Fruit fly (Drosophila melanogaster): ENCODE data around the gene CG11899.
A peak's percentile ranks its signal among the peaks of the same experiment; 100 is the strongest.

Gene CG11899

DNA sequence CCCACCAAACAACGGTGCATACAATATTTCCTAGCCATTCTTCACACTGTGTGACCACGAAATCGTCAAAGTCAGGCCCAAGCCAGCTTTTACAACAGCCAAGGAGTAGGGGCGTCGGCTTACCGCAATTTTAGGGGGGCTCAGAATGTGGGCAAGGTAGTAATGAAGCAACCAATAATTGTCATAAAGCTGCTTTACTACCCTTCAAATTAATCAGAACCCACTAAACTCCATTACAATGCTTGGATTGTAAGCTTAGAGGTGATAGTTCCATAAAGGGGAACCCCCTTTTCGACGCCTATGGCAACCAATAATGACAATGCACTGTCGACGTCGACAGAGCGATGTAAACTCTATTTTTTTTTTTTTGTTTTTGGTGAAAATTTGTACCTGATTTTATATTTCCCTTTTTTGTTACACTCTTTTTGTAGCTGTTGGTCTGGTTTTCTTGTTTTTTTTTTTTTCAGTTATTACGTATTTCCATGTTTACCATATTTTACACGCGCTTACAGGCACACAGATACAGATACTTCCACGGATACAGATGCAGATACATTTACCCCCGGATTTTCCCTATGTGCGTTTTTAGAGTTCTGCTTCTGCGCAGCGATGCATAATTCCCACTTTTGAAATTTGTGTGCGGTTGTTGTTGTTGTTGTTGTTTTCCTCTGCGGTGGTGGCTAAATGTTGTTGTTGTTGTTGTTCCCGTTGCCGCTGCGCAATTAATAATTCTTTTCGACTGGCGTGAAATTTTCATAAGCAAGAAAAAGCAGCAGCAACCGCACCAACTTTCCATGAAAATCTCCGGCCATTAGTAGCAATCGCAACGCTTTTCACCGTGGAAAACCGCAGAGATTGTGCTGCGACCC, 4.6 kb downstream of the CG11899 start:
- TF ChIP-seq noc (tag; optimal IDR thresholded peaks at IDR 0.05), result no peak

- no peak for TF ChIP-seq noc (tag; optimal IDR thresholded peaks at IDR 0.05)
Observed at dm6 chr3R:29206198-29207011, 6.2 kb downstream of the CG11899 start.

DNA sequence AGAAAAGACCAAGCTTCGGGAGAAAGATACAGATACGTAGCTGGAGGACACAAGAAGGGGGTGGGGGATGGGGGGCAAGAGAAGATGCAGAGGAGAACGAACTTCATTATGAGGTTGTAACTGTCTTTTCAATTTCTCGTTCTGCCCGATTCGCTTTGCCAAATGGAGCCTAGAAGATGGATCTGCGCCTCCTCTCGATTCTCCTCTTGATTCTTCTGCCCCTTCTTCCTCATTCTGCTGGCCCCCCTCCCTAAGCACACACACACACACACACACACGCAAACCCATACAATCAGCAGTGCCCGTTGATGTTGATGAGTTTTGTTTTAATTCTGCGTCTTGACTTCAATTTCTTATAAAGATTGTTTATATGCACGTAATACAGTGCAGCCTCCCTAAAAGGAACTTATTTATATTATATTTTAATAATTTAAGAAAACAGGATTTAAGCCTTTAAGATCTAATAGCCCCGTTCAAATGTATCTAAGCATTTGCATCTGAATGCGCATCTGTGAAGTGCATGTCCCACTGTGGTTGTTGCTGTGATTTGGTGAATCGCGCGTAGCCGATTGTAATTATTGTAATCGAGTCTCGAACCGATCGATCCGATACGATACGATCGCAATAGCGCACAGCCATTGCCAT, 6.9 kb downstream of the CG11899 start:
- TF ChIP-seq noc (tag; optimal IDR thresholded peaks at IDR 0.05), result peak; percentile 46

DNA sequence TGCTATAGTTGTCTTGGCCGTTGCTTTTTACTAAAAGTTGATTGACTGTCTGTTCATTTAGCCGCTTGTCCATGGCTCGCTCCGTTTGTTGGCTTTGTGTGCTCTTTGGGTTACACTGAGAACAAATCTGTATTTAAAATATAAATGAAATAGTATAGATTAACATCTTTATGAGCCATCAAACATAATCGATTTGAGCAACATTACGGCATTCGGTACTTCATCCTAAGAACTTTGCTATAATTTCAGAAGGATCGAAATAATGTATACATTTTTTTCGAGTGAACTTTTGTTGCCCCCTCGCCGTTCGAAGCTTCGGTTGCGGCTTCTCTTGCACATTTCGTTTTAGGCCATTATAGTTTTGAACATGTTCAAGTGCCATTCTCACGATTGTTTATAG, 7.7 kb downstream of the CG11899 start:
- TF ChIP-seq noc (tag; optimal IDR thresholded peaks at IDR 0.05), result peak; percentile 32

dm6 chr3R:29210091-29210490, 9.8 kb downstream of the CG11899 start:
- TF ChIP-seq noc (tag; optimal IDR thresholded peaks at IDR 0.05), result no peak

dm6 chr3R:29210542-29211393, 10.5 kb downstream of the CG11899 start:
- TF ChIP-seq noc (tag; optimal IDR thresholded peaks at IDR 0.05), result no peak

DNA sequence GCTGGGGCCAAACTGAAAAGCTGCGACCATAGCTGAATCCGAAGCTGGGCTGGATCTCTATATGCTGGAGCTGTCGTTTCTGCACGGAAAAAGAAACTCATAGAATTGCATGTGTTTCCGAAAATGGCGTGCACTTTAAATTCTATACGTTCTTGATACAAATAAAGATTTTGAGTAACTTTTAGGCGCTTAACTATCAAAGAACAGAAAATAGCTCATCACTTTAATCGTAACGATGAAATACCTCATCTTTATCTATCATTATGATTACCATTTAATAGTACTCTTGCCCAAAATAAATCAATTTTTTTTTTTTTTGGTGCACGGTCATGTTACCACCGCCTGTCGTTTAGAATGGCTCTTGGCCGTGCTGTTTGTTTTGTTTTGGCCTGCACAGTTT, 11.4 kb downstream of the CG11899 start:
- TF ChIP-seq noc (tag; optimal IDR thresholded peaks at IDR 0.05), result no peak

dm6 chr3R:29212534-29212933, 12.3 kb downstream of the CG11899 start:
- no peak for TF ChIP-seq noc (tag; optimal IDR thresholded peaks at IDR 0.05)

DNA sequence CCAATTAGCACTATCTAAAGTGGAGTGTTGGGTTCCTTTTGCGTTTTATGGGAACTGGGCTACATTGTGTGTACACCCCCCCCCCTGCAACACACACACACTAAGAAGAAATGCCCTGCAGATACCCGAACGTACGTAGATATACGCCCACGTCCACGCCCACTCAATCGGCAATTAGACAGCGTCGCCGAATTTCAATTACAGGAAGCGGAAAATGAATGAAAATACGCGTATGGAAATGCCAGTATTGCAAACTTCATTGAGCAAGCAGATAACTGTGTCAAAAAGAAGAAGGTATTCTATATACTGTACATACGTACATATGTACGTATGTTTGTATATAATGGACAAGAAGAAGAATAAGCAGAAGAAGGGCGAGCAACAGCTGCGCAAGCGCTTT, 13.2 kb downstream of the CG11899 start:
- no peak for TF ChIP-seq noc (tag; optimal IDR thresholded peaks at IDR 0.05)

DNA sequence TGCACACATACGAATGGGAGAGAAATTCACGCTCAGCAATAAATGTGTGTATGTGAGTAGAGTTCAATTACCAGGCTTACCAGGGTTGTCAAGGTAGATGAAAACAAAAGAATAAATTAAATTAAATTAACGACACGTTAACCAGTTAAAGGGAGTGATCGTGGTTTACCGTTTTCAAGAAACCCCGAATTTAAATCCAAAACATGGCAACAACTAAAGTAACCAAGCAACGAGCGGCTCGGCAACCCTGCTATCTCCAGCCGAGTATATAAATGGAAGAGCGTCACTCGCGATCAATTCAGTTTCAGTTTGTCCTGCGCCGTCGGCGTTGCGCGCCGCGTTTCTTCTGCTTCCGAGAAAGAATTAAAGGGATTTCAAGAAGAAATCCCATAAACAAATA, 14.0 kb downstream of the CG11899 start:
- peak; percentile 99 for TF ChIP-seq noc (tag; optimal IDR thresholded peaks at IDR 0.05)

dm6 chr3R:29214982-29215533, 14.8 kb downstream of the CG11899 start:
- TF ChIP-seq noc (tag; optimal IDR thresholded peaks at IDR 0.05), result peak; percentile 19

DNA sequence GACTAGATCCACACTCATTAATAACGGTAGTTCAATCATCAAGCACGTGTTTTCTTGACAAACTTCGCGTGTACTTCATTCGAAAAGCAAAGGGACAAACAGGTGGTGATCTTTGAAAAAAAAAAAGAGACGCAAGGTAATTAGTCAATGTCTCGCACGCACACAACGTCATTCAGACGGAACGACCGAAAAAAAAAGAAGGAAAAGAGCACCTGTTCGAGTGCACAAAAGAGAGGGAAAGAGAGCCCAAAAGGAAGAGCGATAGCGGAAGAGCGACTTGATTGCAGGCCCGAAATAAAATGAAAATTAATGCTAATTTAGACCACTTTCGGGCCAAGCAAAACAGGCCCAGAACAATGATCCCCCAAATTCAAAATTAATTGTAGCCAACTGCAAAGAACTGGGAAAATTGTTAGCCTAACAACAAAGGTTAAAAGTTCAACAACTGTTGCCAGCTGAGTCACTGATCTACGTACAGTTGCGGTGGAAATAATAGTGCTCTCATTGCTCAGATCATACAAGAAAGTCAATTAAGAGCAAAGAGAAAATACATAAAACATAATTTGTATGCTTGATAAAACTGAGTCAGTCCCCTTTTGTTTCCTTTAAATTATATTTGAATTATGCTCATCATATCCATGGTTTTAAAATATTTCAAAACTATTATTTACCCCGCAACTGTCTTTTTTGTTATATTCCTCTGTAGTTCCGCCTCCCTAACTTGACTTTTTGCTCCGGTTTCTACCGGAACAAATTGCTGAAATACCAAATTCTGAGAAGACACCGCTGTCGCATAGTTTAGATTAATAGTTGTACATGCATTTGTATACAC, 15.6 kb downstream of the CG11899 start:
- no peak for TF ChIP-seq noc (tag; optimal IDR thresholded peaks at IDR 0.05)

DNA sequence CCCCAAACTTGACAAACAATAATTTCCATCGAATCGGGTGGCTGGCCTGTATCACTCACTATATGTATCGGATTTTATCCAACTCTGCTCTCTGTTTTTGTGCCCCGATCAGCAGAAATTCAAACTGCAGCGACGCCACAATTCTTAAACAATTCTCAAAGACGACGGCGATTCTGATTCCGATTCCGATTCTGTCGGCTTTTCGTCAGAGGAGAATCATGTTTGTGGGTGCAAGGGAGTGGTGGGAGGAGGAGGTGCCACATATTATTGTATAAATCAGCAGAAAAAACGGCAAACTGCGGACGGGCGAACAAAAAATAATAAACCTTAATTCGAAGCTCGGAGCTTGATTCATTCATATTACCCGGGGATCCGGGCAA, 16.2 kb downstream of the CG11899 start:
- no peak for TF ChIP-seq noc (tag; optimal IDR thresholded peaks at IDR 0.05)

DNA sequence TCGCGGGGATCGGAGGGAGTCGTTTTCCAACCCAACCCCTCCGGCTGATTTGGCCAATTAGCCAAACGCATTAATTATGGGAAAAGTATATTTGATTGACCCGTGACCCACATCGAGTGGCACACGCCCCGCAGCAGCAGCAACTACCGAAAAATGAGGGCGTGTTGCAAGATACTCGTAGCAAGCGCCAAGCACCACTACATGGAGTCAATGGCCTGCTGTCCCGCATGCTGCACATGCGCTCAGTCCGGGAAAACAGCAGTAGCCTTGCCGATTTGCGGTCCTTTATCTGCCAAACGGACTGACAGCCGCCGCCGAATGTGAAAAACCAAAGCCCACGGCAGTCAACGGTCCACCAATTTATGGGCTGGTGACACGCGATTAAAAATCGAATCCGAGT, 17.1 kb downstream of the CG11899 start:
- TF ChIP-seq noc (tag; optimal IDR thresholded peaks at IDR 0.05), result no peak

All from whole organism, larva.